Fruit fly (Drosophila melanogaster): ENCODE data around the gene CenB1A.

DNA sequence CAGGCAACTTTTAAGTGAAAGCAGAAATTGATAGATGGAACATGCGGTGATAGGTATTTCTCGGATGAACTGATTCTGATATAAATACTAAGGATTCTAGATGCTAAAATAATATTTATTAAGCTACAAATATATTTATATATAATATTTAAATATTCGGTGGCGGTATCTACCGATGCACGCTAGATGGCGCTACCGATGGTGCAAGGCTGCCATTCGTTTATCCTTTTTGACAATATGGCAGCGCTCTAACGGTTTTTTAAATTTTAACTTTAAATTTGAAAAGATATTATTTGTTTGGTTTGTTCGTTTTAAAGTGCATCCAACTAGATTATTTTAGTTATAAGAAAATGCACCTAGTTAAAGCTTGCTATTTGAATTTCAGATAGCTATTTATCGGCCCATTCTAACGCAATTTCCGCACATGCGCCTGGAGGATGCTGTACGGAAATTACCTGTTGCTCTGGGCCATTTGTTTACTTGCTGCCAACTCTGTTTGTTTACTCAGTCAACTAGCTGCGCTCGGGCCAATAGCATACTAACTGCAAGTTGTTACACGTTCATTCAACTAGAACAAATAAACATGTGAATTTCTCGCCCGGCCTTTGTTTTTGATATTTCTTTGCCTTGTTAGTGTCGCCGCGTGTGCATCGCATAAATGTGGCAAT, 41.2 kb downstream of the CenB1A start, which contains the start of gene VhaAC39-2:
- TF ChIP-seq h (optimal IDR thresholded peaks at IDR 0.05) (no peak), ttk (optimal IDR thresholded peaks at IDR 0.05) (no peak)

Data from Kc167 (cell line).